Worm (Caenorhabditis elegans) whole organism, early embryonic: ENCODE measurements around the gene C07A9.9.

Source experiments
- B0310.2 ChIP-seq: sonication (generic microtip); optimal IDR thresholded peaks from 2 replicates; lab custom pipeline; 2016; ENCODE audit warnings: mild to moderate bottlenecking, missing genetic modification characterization, missing compliant biosample characterization
- F13C5.2 ChIP-seq: sonication (generic microtip); optimal IDR thresholded peaks from 2 replicates; lab custom pipeline; 2017; ENCODE audit warnings: mild to moderate bottlenecking, missing genetic modification characterization, inconsistent platforms, missing compliant biosample characterization
- ama-1 ChIP-seq: fragments of 150-350 bp; optimal IDR thresholded peaks from 2 replicates; lab custom pipeline; 2014
- hmg-4 ChIP-seq: fragments of 200-800 bp; sonication (Bioruptor generic); optimal IDR thresholded peaks from 2 replicates; lab custom pipeline; 2018; ENCODE audit warnings: mild to moderate bottlenecking, missing genetic modification characterization, missing compliant biosample characterization
- hnd-1 ChIP-seq: sonication (generic microtip); optimal IDR thresholded peaks from 2 replicates; lab custom pipeline; 2016; ENCODE audit warnings: missing genetic modification characterization, missing compliant biosample characterization
- sea-1 ChIP-seq: fragments of 200-800 bp; sonication (Bioruptor generic); conservative IDR thresholded peaks from 2 replicates; pipeline ENCODE4 v1.3.6; 2022; ENCODE audit warnings: missing genetic modification characterization, missing compliant biosample characterization
- tbx-11 ChIP-seq: fragments of 200-800 bp; sonication (Bioruptor generic); IDR thresholded peaks from 2 replicates; pipeline ENCODE4 v1.3.6; 2022; ENCODE audit warnings: missing genetic modification characterization, missing compliant biosample characterization
- tbx-37 ChIP-seq: fragments of 200-800 bp; sonication (Bioruptor generic); conservative IDR thresholded peaks from 2 replicates; pipeline ENCODE4 v1.3.6; 2022; ENCODE audit warnings: missing genetic modification reagents, missing genetic modification characterization, missing compliant biosample characterization

- TF ChIP-seq hnd-1 (tag; lab: Kevin White, UChicago) (no peak), B0310.2 (no peak), tbx-11 (no peak), F13C5.2 (tag; lab: Kevin White, UChicago) (no peak), ama-1 (lab: Kevin White, UChicago) (no peak), tbx-37 (GFP tag; lab: Robert Waterston, UW) (no peak), hmg-4 (no peak), sea-1 (GFP tag; lab: Robert Waterston, UW) (no peak)
Measured at ce11 chrIII:9623460-9623859, 44.0 kb downstream of the C07A9.9 start.
